Worm (Caenorhabditis elegans) whole organism, early embryonic: ENCODE data around the gene C05D2.8.

Experiments used
- B0310.2 ChIP-seq: sonication (generic microtip); optimal IDR thresholded peaks from 2 replicates; lab custom pipeline; 2016; ENCODE audit warnings: mild to moderate bottlenecking, missing genetic modification characterization, missing compliant biosample characterization
- F13C5.2 ChIP-seq: sonication (generic microtip); optimal IDR thresholded peaks from 2 replicates; lab custom pipeline; 2017; ENCODE audit warnings: mild to moderate bottlenecking, missing genetic modification characterization, inconsistent platforms, missing compliant biosample characterization
- aly-1 ChIP-seq: sonication (generic microtip); optimal IDR thresholded peaks from 2 replicates; lab custom pipeline; 2016; ENCODE audit warnings: missing genetic modification characterization, missing compliant biosample characterization
- ama-1 ChIP-seq: fragments of 150-350 bp; optimal IDR thresholded peaks from 2 replicates; lab custom pipeline; 2014
- ceh-13 ChIP-seq: fragments of 200-800 bp; sonication (Bioruptor generic); optimal IDR thresholded peaks from 2 replicates; lab custom pipeline; 2018; ENCODE audit warnings: mild to moderate bottlenecking, missing genetic modification characterization, missing compliant biosample characterization
- ceh-36 ChIP-seq: sonication (generic microtip); optimal IDR thresholded peaks from 2 replicates; lab custom pipeline; 2016; ENCODE audit warnings: missing genetic modification characterization, inconsistent platforms, missing compliant biosample characterization
- ets-7 ChIP-seq: sonication (generic microtip); optimal IDR thresholded peaks from 2 replicates; lab custom pipeline; 2016; ENCODE audit warnings: missing genotype, missing genetic modification characterization, missing compliant biosample characterization
- flt-1 ChIP-seq: fragments of 200-800 bp; sonication (Bioruptor generic); IDR thresholded peaks from 2 replicates; pipeline ENCODE4 v1.3.6; 2022; ENCODE audit warnings: missing genetic modification characterization, missing compliant biosample characterization
- hmbx-1 ChIP-seq: sonication (generic microtip); optimal IDR thresholded peaks from 2 replicates; lab custom pipeline; 2016; ENCODE audit warnings: mild to moderate bottlenecking, missing genetic modification characterization, missing compliant biosample characterization
- hmg-4 ChIP-seq: fragments of 200-800 bp; sonication (Bioruptor generic); optimal IDR thresholded peaks from 2 replicates; lab custom pipeline; 2018; ENCODE audit warnings: mild to moderate bottlenecking, missing genetic modification characterization, missing compliant biosample characterization
- hnd-1 ChIP-seq: sonication (generic microtip); optimal IDR thresholded peaks from 2 replicates; lab custom pipeline; 2016; ENCODE audit warnings: missing genetic modification characterization, missing compliant biosample characterization
- pes-1 ChIP-seq: fragments of 200-800 bp; sonication (Bioruptor generic); IDR thresholded peaks from 2 replicates; pipeline ENCODE4 v1.3.6; 2022; ENCODE audit warnings: missing genetic modification reagents, missing genetic modification characterization, missing compliant biosample characterization
- scrt-1 ChIP-seq: fragments of 200-800 bp; sonication (Bioruptor generic); IDR thresholded peaks from 2 replicates; pipeline ENCODE4 v1.3.6; 2022; ENCODE audit warnings: missing genetic modification characterization, missing compliant biosample characterization
- sea-1 ChIP-seq: fragments of 200-800 bp; sonication (Bioruptor generic); conservative IDR thresholded peaks from 2 replicates; pipeline ENCODE4 v1.3.6; 2022; ENCODE audit warnings: missing genetic modification characterization, missing compliant biosample characterization
- tbx-11 ChIP-seq: fragments of 200-800 bp; sonication (Bioruptor generic); IDR thresholded peaks from 2 replicates; pipeline ENCODE4 v1.3.6; 2022; ENCODE audit warnings: missing genetic modification characterization, missing compliant biosample characterization
- tbx-37 ChIP-seq: fragments of 200-800 bp; sonication (Bioruptor generic); conservative IDR thresholded peaks from 2 replicates; pipeline ENCODE4 v1.3.6; 2022; ENCODE audit warnings: missing genetic modification reagents, missing genetic modification characterization, missing compliant biosample characterization
- tra-4 ChIP-seq: sonication (generic microtip); optimal IDR thresholded peaks from 2 replicates; lab custom pipeline; 2017; ENCODE audit warnings: missing genetic modification characterization, missing compliant biosample characterization

Gene C05D2.8

DNA sequence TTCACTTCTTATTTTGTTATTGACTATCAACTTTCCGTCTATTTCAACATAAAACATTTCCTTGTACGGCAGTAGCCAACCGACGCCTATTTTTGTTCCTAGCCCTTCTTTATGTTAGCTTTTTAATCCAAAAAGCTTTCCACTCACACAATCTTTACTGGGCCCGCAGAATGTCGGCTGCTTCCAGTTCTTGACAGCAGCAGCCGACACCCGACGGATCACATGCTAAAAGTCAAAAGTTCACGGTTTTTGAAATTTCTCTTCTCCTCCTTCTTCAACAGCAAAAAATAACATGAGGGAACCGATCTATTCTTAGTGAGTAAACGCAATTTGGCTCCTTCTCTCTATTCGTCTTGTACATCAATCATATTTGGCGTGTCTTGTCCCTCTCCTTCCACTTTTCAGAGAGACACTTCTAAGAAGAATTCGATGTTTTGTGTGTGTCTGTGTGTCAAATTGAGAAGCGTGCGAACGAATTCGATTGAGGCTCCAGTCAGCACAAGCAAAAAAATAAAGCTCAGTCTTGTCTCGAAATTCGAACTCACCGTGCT, 22.4 kb upstream of the C05D2.8 start:
- TF ChIP-seq hnd-1 (tag; lab: Kevin White, UChicago) (no peak), ets-7 (tag; lab: Kevin White, UChicago) (no peak), hmbx-1 (tag; lab: Kevin White, UChicago) (no peak), hmg-4 (GFP tag; lab: Kevin White, UChicago) (no peak), ceh-36 (tag; lab: Kevin White, UChicago) (no peak), scrt-1 (GFP tag; lab: Robert Waterston, UW) (no peak), ceh-13 (GFP tag; lab: Kevin White, UChicago) (no peak), sea-1 (GFP tag; lab: Robert Waterston, UW) (no peak), tbx-11 (no peak), ama-1 (lab: Kevin White, UChicago) (no peak), aly-1 (tag; lab: Kevin White, UChicago) (no peak), tra-4 (tag; lab: Kevin White, UChicago) (no peak), F13C5.2 (tag; lab: Kevin White, UChicago) (no peak)

DNA sequence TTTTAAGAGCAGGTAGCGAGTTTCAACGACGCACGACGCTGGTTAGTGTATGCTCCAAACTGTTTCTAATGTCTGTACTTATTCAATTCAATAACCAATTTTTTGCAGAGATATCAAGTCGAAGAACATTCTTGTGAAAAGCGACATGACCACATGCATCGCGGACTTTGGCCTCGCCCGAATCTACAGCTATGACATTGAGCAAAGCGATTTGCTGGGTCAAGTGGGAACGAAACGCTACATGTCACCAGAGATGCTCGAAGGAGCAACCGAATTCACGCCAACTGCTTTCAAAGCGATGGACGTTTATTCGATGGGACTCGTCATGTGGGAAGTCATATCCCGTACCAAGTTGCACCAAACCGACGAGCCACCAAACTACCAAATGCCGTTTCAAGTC, 20.2 kb upstream of the C05D2.8 start:
- TF ChIP-seq flt-1 (no peak), tbx-37 (GFP tag; lab: Robert Waterston, UW) (no peak), hmg-4 (GFP tag; lab: Kevin White, UChicago) (no peak), sea-1 (GFP tag; lab: Robert Waterston, UW) (no peak), tra-4 (tag; lab: Kevin White, UChicago) (no peak), ceh-36 (tag; lab: Kevin White, UChicago) (no peak), ets-7 (tag; lab: Kevin White, UChicago) (no peak), scrt-1 (GFP tag; lab: Robert Waterston, UW) (no peak), pes-1 (GFP tag; lab: Robert Waterston, UW) (no peak), aly-1 (tag; lab: Kevin White, UChicago) (no peak), tbx-11 (no peak), F13C5.2 (tag; lab: Kevin White, UChicago) (no peak), ama-1 (lab: Kevin White, UChicago) (no peak), ceh-13 (GFP tag; lab: Kevin White, UChicago) (no peak), B0310.2 (no peak), hmbx-1 (tag; lab: Kevin White, UChicago) (no peak), hnd-1 (tag; lab: Kevin White, UChicago) (no peak)

DNA sequence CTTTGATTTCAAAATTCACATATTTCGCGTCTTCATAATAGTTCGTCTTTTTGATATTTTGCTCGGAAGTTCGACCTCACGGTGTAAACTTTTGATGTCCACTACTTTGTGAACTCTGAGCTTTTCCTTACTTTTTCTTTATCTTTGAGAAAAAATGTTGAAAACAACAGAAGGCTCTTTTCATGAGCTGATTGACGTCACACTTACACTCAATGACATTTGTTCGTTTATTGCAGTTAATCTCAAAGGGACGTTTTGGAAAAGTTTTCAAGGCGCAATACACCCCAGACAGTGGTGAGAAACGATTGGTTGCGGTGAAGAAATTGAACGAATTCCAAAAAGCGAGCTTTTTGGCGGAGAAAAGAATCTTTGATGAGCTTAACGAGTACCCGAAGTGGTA, 19.1 kb upstream of the C05D2.8 start:
- no peak for TF ChIP-seq flt-1
- no peak for TF ChIP-seq B0310.2
- no peak for TF ChIP-seq tra-4 (tag; lab: Kevin White, UChicago)
- no peak for TF ChIP-seq hmg-4 (GFP tag; lab: Kevin White, UChicago)
- no peak for TF ChIP-seq pes-1 (GFP tag; lab: Robert Waterston, UW)
- no peak for TF ChIP-seq hmbx-1 (tag; lab: Kevin White, UChicago)
- no peak for TF ChIP-seq ets-7 (tag; lab: Kevin White, UChicago)
- no peak for TF ChIP-seq hnd-1 (tag; lab: Kevin White, UChicago)
- no peak for TF ChIP-seq tbx-11
- no peak for TF ChIP-seq ceh-36 (tag; lab: Kevin White, UChicago)
- TF ChIP-seq tbx-37 (GFP tag; lab: Robert Waterston, UW), result no peak
- no peak for TF ChIP-seq ceh-13 (GFP tag; lab: Kevin White, UChicago)
- no peak for TF ChIP-seq scrt-1 (GFP tag; lab: Robert Waterston, UW)
- TF ChIP-seq aly-1 (tag; lab: Kevin White, UChicago), result no peak
- no peak for TF ChIP-seq F13C5.2 (tag; lab: Kevin White, UChicago)

DNA sequence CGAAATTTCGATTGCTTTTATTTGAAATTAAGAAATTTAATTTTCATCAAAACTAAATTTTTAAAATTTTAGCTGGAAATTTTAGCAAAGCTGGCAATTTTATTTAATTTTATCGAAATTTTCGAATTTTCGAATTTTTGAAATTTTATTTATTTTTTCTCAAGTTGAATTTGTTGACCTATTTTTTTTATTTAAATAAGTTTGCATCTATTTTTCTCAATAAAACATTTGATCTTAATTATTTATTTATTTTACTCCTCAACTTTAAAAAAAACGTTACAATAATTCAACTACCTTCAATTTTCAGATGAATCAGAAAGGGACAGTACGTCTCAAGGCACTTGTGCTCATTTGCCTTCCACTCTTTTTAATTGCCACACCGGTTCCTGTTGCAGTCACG, 14.7 kb upstream of the C05D2.8 start, which contains the start of gene daf-4:
Gene daf-4, plus strand, starts transcription at position 301 of the 400 bp plus-strand sequence.
- no peak for TF ChIP-seq pes-1 (GFP tag; lab: Robert Waterston, UW)
- no peak for TF ChIP-seq hnd-1 (tag; lab: Kevin White, UChicago)

DNA sequence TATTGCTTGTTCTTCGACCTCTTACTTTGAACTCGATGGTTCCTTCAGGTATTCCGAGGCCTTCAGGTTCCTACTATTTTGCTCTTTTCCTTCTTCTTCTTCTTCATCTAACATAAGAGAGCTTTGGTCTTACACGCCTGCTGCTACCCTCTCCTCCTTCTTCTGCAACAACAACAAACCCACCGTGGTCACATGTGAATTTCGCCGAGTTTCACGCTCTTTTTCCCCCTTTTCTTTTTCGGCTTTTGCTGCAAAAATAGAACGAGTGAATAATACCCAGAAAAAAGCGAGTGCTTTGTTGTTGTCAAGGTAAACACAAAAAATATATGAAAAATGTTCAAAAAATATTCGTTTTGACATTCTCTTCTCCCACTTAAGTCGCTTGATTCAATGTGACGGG, 13.3 kb upstream of the C05D2.8 start:
- no peak for TF ChIP-seq hmg-4 (GFP tag; lab: Kevin White, UChicago)
- TF ChIP-seq ets-7 (tag; lab: Kevin White, UChicago), result no peak
- no peak for TF ChIP-seq ceh-13 (GFP tag; lab: Kevin White, UChicago)
- TF ChIP-seq pes-1 (GFP tag; lab: Robert Waterston, UW), result no peak
- TF ChIP-seq ceh-36 (tag; lab: Kevin White, UChicago), result no peak
- no peak for TF ChIP-seq hnd-1 (tag; lab: Kevin White, UChicago)
- TF ChIP-seq F13C5.2 (tag; lab: Kevin White, UChicago), result no peak
- no peak for TF ChIP-seq ama-1 (lab: Kevin White, UChicago)
- no peak for TF ChIP-seq aly-1 (tag; lab: Kevin White, UChicago)
- TF ChIP-seq tbx-37 (GFP tag; lab: Robert Waterston, UW), result no peak
- TF ChIP-seq hmbx-1 (tag; lab: Kevin White, UChicago), result no peak
- TF ChIP-seq tbx-11, result no peak
- TF ChIP-seq tra-4 (tag; lab: Kevin White, UChicago), result no peak
- no peak for TF ChIP-seq flt-1
- no peak for TF ChIP-seq sea-1 (GFP tag; lab: Robert Waterston, UW)

DNA sequence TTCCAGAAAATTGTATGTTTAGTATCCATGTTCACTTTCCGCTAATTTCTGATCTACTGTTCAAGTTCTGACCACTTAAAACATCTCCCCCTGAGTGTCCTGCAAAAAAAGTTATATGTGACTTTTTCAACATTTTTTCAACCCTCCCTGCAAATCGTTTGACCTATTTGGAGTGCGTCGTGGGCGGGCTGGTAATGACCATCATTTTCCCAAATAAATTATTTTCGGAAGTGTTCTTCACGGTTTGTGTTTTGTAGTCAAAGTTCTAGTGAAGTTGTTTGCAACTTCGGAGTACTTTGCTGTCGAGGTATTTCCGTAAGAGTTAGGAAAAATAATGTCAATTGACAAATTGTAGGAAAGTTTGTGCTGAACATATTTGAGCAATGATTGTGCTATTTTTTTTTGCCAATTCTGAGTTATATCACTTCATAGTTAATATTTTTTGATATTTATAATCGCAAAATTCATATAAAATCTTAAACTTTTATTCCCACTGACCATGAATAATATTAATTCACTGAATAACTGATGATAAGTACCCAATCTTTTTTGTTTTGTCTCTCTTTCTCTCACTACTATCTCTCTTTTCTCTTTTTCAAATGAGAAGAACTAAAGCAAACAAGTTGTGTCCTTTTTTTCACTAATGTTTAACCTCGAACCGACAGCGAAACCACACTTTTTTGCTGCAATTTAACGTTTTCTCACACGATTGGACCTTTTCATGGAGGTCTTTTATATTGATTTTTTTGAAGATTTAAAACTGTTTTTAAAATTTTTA, 12.3 kb upstream of the C05D2.8 start:
- TF ChIP-seq scrt-1 (GFP tag; lab: Robert Waterston, UW) (no peak), ets-7 (tag; lab: Kevin White, UChicago) (no peak), hmbx-1 (tag; lab: Kevin White, UChicago) (no peak), sea-1 (GFP tag; lab: Robert Waterston, UW) (no peak), hnd-1 (tag; lab: Kevin White, UChicago) (no peak), tbx-11 (no peak)
